Fruit fly (Drosophila melanogaster): ENCODE measurements around the gene CG31709.

Gene CG31709

DNA sequence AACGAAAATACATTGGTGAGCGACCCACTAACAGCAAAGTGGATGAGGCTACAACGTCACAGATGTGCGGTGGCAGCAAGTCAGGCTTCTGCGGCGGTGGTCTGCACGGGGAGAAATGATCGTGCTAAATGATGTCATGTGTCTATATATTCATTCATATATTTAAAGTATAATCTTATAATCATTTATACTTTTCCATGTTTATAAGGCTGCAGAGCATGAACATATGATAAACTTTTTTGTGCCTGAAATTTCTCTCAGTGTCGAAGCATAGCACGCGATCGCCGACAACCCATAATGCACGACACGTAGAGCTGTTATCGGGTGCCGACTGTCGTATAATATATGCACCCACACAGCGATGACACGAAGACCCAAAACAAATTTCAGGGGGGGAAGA lies 19.0 kb upstream of the CG31709 start (continued):
- TF ChIP-seq CG10274 (GFP tag; optimal IDR thresholded peaks at IDR 0.05) (no peak), CG11456 (GFP tag; IDR thresholded peaks at IDR 0.05) (peak; percentile 70; the same call in 2 of the 3 replicates), CG12236 (GFP tag; optimal IDR thresholded peaks at IDR 0.05) (no peak), CG7271 (tag; optimal IDR thresholded peaks at IDR 0.05) (peak; percentile 5), CG12769 (tag; optimal IDR thresholded peaks at IDR 0.05) (no peak), Six4 (GFP tag; optimal IDR thresholded peaks at IDR 0.05) (peak; percentile 39), CG2199 (GFP tag; IDR thresholded peaks at IDR 0.05) (peak; percentile 79; the same call in 1 of the 3 replicates), br (optimal IDR thresholded peaks at IDR 0.05) (no peak), crc (GFP tag; optimal IDR thresholded peaks at IDR 0.05) (no peak), tio (GFP tag; optimal IDR thresholded peaks at IDR 0.05) (peak; percentile 0), CG32767 (GFP tag; IDR thresholded peaks at IDR 0.05) (peak; percentile 83), CG1647 (GFP tag; optimal IDR thresholded peaks at IDR 0.05) (no peak), CG14710 (tag; optimal IDR thresholded peaks at IDR 0.05) (peak; percentile 78), gfzf (GFP tag; optimal IDR thresholded peaks at IDR 0.05) (no peak), HmgZ (tag; optimal IDR thresholded peaks at IDR 0.05) (no peak), nmo (GFP tag; optimal IDR thresholded peaks at IDR 0.05) (peak; percentile 76), Jarid2 (GFP tag; optimal IDR thresholded peaks at IDR 0.05) (peak; percentile 14), Bdp1 (GFP tag; optimal IDR thresholded peaks at IDR 0.05) (no peak), Side (GFP tag; optimal IDR thresholded peaks at IDR 0.05) (no peak), Spps (tag; optimal IDR thresholded peaks at IDR 0.05) (peak; percentile 70), C15 (GFP tag; IDR thresholded peaks at IDR 0.05) (no peak), CkIIα-i1 (GFP tag; IDR thresholded peaks at IDR 0.05) (no peak), chn (GFP tag; optimal IDR thresholded peaks at IDR 0.05) (no peak), eve (GFP tag; optimal IDR thresholded peaks at IDR 0.05) (peak in 1 of 2 experiments; percentile 57), Meics (GFP tag; optimal IDR thresholded peaks at IDR 0.05) (no peak), pb (GFP tag; optimal IDR thresholded peaks at IDR 0.05) (no peak), insv (GFP tag; optimal IDR thresholded peaks at IDR 0.05) (no peak), D (optimal IDR thresholded peaks at IDR 0.05) (no peak), D (GFP tag; optimal IDR thresholded peaks at IDR 0.05) (peak; percentile 82), cad (GFP tag; optimal IDR thresholded peaks at IDR 0.05) (no peak), CG1529 (GFP tag; optimal IDR thresholded peaks at IDR 0.05) (peak; percentile 51), CG34224 (GFP tag; IDR thresholded peaks at IDR 0.05; ENCODE audit: partially characterized antibody) (no peak), ab (GFP tag; optimal IDR thresholded peaks at IDR 0.05) (no peak), CG10543 (GFP tag; optimal IDR thresholded peaks at IDR 0.05) (no peak), H15 (GFP tag; IDR thresholded peaks at IDR 0.05) (peak; percentile 59; the same call in 1 of the 3 replicates), Dp (GFP tag; optimal IDR thresholded peaks at IDR 0.05) (no peak), Asciz (GFP tag; optimal IDR thresholded peaks at IDR 0.05) (peak; percentile 16), mirr (GFP tag; optimal IDR thresholded peaks at IDR 0.05) (no peak), az2 (GFP tag; optimal IDR thresholded peaks at IDR 0.05) (peak; percentile 58), btn (GFP tag; optimal IDR thresholded peaks at IDR 0.05) (no peak), CG4424 (GFP tag; optimal IDR thresholded peaks at IDR 0.05) (peak; percentile 76), Awh (GFP tag; IDR thresholded peaks at IDR 0.05) (peak; percentile 67), CG1602 (GFP tag; optimal IDR thresholded peaks at IDR 0.05) (peak; percentile 48), Hand (GFP tag; optimal IDR thresholded peaks at IDR 0.05) (no peak), CG10147 (GFP tag; optimal IDR thresholded peaks at IDR 0.05) (no peak), CG6854 (GFP tag; optimal IDR thresholded peaks at IDR 0.05) (no peak), CG5245 (GFP tag; optimal IDR thresholded peaks at IDR 0.05) (peak; percentile 55), CG15011 (GFP tag; optimal IDR thresholded peaks at IDR 0.05) (no peak), fd102C (GFP tag; optimal IDR thresholded peaks at IDR 0.05) (peak; percentile 75), hb (GFP tag; IDR thresholded peaks at IDR 0.05; ENCODE audit: partially characterized antibody) (no peak), Mrtf (GFP tag; IDR thresholded peaks at IDR 0.05) (no peak; the same call in 2 of the 3 replicates), phol (tag; optimal IDR thresholded peaks at IDR 0.05) (peak; percentile 76)

All from whole organism, embryonic.